Worm (Caenorhabditis elegans): ENCODE results near the gene D1014.6.

Gene D1014.6

DNA sequence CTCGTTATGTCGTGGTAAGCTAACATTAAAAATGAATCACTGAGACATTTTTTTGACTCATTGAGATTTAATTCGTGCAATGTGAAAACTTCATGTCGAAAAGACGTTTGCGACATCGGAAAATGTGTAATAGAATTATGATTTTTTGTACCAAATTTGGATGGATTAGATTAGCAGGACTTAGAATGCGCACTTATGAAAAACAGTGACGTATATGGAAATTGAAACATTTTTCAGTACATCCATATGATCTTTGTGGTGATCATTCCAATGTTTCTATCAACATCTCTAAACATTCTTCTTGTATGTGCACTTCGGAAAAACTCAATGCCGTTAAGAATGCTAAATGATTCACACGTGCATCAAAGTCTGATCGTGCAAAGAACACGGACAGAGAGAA, 23.5 kb downstream of the D1014.6 start:
- TF ChIP-seq ztf-1 (GFP tag; conservative IDR thresholded peaks at IDR 0.05) (no peak), nhr-21 (tag; optimal IDR thresholded peaks at IDR 0.05) (no peak), R02D3.7 (tag; optimal IDR thresholded peaks at IDR 0.05) (no peak), elt-3 (tag; optimal IDR thresholded peaks at IDR 0.05) (no peak), elt-1 (tag; optimal IDR thresholded peaks at IDR 0.05) (no peak), peb-1 (tag; optimal IDR thresholded peaks at IDR 0.05) (no peak), unc-55 (GFP tag; optimal IDR thresholded peaks at IDR 0.05) (no peak), egl-27 (tag; optimal IDR thresholded peaks at IDR 0.05) (no peak), nhr-23 (tag; optimal IDR thresholded peaks at IDR 0.05) (no peak), sma-9 (GFP tag; optimal IDR thresholded peaks at IDR 0.05) (no peak), sma-9 (tag; optimal IDR thresholded peaks at IDR 0.05) (no peak), dmd-4 (tag; optimal IDR thresholded peaks at IDR 0.05) (no peak), nhr-10 (tag; optimal IDR thresholded peaks at IDR 0.05) (no peak), aly-2 (tag; optimal IDR thresholded peaks at IDR 0.05) (no peak), ztf-11 (tag; optimal IDR thresholded peaks at IDR 0.05) (no peak), nhr-25 (tag; optimal IDR thresholded peaks at IDR 0.05) (no peak), nhr-11 (tag; optimal IDR thresholded peaks at IDR 0.05) (no peak), ceh-16 (tag; optimal IDR thresholded peaks at IDR 0.05) (no peak)

DNA sequence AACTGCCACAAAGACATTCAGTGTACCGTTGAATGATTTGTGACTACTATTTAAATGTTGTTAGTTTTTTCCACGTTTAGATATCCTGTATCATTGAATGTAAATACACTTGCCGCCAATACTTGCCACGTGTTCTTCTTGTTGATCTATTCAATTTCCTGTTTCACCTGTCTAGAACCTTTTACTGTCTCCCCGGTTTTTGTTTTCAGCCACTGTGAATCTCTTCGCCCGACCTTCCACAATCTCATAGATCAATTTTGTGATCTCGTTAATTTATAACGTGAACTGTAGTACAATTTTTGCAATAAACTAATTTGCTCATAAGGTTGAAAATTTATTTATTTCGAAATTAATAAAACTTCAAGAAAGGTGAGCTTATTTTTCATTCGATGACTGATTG, 24.4 kb downstream of the D1014.6 start, which contains the start of gene D1014.13:
Gene D1014.13 (plus strand): TSS at position 301 of the 400 bp plus-strand sequence.
- no peak for TF ChIP-seq sma-3 (GFP tag; optimal IDR thresholded peaks at IDR 0.05)
- TF ChIP-seq nhr-12 (tag; optimal IDR thresholded peaks at IDR 0.05), result no peak
- no peak for TF ChIP-seq nhr-25 (tag; optimal IDR thresholded peaks at IDR 0.05)
- TF ChIP-seq alr-1 (tag; optimal IDR thresholded peaks at IDR 0.05), result no peak
- TF ChIP-seq unc-62 (GFP tag; optimal IDR thresholded peaks at IDR 0.05), result no peak

DNA sequence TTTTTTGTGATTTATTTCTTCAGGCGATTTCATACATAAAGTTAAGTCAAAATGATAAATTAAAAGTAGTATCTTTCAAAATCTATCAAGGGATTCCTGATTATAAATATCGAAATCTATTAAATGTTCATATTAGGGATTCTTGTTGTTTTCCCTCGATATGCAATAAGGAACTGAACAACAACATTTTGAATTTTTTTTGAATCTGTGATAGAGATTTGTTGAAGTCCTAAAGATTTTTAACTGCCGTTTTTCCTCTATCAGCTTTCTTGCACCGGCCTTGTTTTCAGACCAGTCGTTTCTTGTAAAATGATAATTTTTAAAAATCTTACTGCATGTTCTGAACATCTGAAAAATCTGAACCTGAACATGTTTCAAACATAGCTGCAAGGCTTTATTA, 34.8 kb downstream of the D1014.6 start:
- no peak for TF ChIP-seq nhr-25 (tag; optimal IDR thresholded peaks at IDR 0.05)
- TF ChIP-seq nhr-21 (tag; optimal IDR thresholded peaks at IDR 0.05), result no peak
- TF ChIP-seq sma-3 (GFP tag; optimal IDR thresholded peaks at IDR 0.05), result no peak
- TF ChIP-seq nhr-11 (tag; optimal IDR thresholded peaks at IDR 0.05), result no peak
- TF ChIP-seq ztf-11 (tag; optimal IDR thresholded peaks at IDR 0.05), result no peak
- no peak for TF ChIP-seq dmd-4 (tag; optimal IDR thresholded peaks at IDR 0.05)
- TF ChIP-seq lin-13 (GFP tag; optimal IDR thresholded peaks at IDR 0.05), result no peak
- TF ChIP-seq unc-62 (GFP tag; optimal IDR thresholded peaks at IDR 0.05), result no peak
- no peak for TF ChIP-seq nhr-23 (tag; optimal IDR thresholded peaks at IDR 0.05)
- no peak for TF ChIP-seq ceh-16 (tag; optimal IDR thresholded peaks at IDR 0.05)
- no peak for TF ChIP-seq blmp-1 (tag; optimal IDR thresholded peaks at IDR 0.05; ENCODE audit: insufficient read depth)
- TF ChIP-seq zag-1 (tag; optimal IDR thresholded peaks at IDR 0.05), result no peak
- TF ChIP-seq skn-1 (tag; optimal IDR thresholded peaks at IDR 0.05), result no peak
- no peak for TF ChIP-seq mab-5 (tag; optimal IDR thresholded peaks at IDR 0.05)
- no peak for TF ChIP-seq fos-1 (tag; optimal IDR thresholded peaks at IDR 0.05)

DNA sequence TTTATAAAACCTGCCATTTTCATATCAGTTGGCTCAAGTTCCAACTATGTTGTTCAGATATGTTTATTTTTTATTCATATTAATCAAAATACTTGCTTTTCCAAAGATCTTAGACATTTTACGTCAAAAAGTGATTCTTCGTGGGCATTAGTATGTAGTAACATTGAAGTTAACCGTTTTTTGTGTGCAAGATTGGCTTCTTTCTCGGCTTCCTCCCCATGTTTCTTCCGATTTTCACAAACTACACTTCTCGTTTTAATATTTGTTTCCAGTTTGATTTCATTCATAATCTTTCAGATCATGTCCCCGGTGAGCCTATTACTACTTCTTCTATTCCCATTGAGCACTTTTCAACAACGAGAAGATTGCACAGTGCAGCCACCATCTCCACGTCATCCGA, 36.5 kb downstream of the D1014.6 start, which contains the start of gene sul-2:
Gene sul-2 (plus strand): TSS at position 301 of the 400 bp plus-strand sequence.
- TF ChIP-seq snpc-4 (tag; optimal IDR thresholded peaks at IDR 0.05), result no peak
- TF ChIP-seq mdl-1 (tag; optimal IDR thresholded peaks at IDR 0.05), result no peak
- TF ChIP-seq nhr-129 (tag; optimal IDR thresholded peaks at IDR 0.05), result no peak
- no peak for TF ChIP-seq sma-9 (GFP tag; optimal IDR thresholded peaks at IDR 0.05)
- TF ChIP-seq sma-9 (tag; optimal IDR thresholded peaks at IDR 0.05), result no peak
- TF ChIP-seq ztf-4 (tag; optimal IDR thresholded peaks at IDR 0.05), result no peak
- no peak for TF ChIP-seq nhr-237 (tag; optimal IDR thresholded peaks at IDR 0.05)
- TF ChIP-seq alr-1 (tag; optimal IDR thresholded peaks at IDR 0.05), result no peak

ce11 chrV:8159629-8160028, 38.7 kb downstream of the D1014.6 start, which contains the start of gene F20D6.6:
F20D6.6 (plus strand) TSS chrV:8159929.
- TF ChIP-seq nhr-129 (tag; optimal IDR thresholded peaks at IDR 0.05) (no peak), unc-39 (tag; optimal IDR thresholded peaks at IDR 0.05) (no peak)

- TF ChIP-seq ama-1 (optimal IDR thresholded peaks at IDR 0.05) (no peak), alr-1 (tag; optimal IDR thresholded peaks at IDR 0.05) (no peak), lin-13 (GFP tag; optimal IDR thresholded peaks at IDR 0.05) (no peak), elt-3 (tag; optimal IDR thresholded peaks at IDR 0.05) (no peak), fos-1 (tag; optimal IDR thresholded peaks at IDR 0.05) (peak; percentile 18), sma-9 (GFP tag; optimal IDR thresholded peaks at IDR 0.05) (peak; percentile 64), sma-9 (tag; optimal IDR thresholded peaks at IDR 0.05) (no peak), nhr-10 (tag; optimal IDR thresholded peaks at IDR 0.05) (no peak), mab-5 (tag; optimal IDR thresholded peaks at IDR 0.05) (no peak)
Measured at ce11 chrV:8161699-8162098, 40.7 kb downstream of the D1014.6 start, which contains the start of gene F20D6.5. F20D6.5 (plus strand) TSS chrV:8161957.

All from whole organism, L2 larva.